Fruit fly (Drosophila melanogaster) whole organism, wandering third instar larva: ENCODE data around the gene CG31752.

Experiments
- CrebA ChIP-seq: fragments of 200-800 bp; sonication (Bioruptor generic); optimal IDR thresholded peaks from 2 replicates; lab custom pipeline; 2016; ENCODE audit warnings: missing biosample characterization, mild to moderate bottlenecking, missing genetic modification characterization, borderline replicate concordance
- Dfd ChIP-seq: fragments of >200 bp; optimal IDR thresholded peaks from 2 replicates; lab custom pipeline; 2017; ENCODE audit warnings: missing biosample characterization, missing genetic modification characterization
- GATAd ChIP-seq: sonication (Bioruptor generic); optimal IDR thresholded peaks from 2 replicates; lab custom pipeline; 2016; ENCODE audit warnings: missing biosample characterization, missing genetic modification characterization
- HLH106 ChIP-seq: fragments of 200-800 bp; optimal IDR thresholded peaks from 3 replicates; lab custom pipeline; 2019; ENCODE audit warnings: missing biosample characterization, mild to moderate bottlenecking, missing genetic modification characterization, moderate library complexity
- Hnf4 ChIP-seq: fragments of 200-800 bp; sonication (Bioruptor generic); optimal IDR thresholded peaks from 2 replicates; lab custom pipeline; 2016; ENCODE audit warnings: missing biosample characterization, mild to moderate bottlenecking, missing genetic modification characterization
- Jra ChIP-seq: sonication (Bioruptor generic); optimal IDR thresholded peaks from 2 replicates; lab custom pipeline; 2016; ENCODE audit warnings: missing biosample characterization, missing genetic modification characterization
- Myc ChIP-seq: fragments of >200 bp; optimal IDR thresholded peaks from 2 replicates; lab custom pipeline; 2017
- fru ChIP-seq: fragments of 200-800 bp; sonication (Bioruptor generic); optimal IDR thresholded peaks from 3 replicates; lab custom pipeline; 2016; ENCODE audit warnings: missing biosample characterization, mild to moderate bottlenecking, missing genetic modification characterization
- psq ChIP-seq: fragments of 200-800 bp; sonication (Bioruptor generic); optimal IDR thresholded peaks from 3 replicates; lab custom pipeline; 2017; ENCODE audit warnings: missing biosample characterization, mild to moderate bottlenecking, missing genetic modification characterization, moderate library complexity
- usp ChIP-seq: fragments of >200 bp; optimal IDR thresholded peaks from 2 replicates; lab custom pipeline; 2017; ENCODE audit warnings: missing biosample characterization, missing genetic modification characterization
- woc ChIP-seq: sonication (Bioruptor generic); optimal IDR thresholded peaks from 2 replicates; lab custom pipeline; 2016; ENCODE audit warnings: missing biosample characterization, mild to moderate bottlenecking, missing genetic modification characterization

DNA sequence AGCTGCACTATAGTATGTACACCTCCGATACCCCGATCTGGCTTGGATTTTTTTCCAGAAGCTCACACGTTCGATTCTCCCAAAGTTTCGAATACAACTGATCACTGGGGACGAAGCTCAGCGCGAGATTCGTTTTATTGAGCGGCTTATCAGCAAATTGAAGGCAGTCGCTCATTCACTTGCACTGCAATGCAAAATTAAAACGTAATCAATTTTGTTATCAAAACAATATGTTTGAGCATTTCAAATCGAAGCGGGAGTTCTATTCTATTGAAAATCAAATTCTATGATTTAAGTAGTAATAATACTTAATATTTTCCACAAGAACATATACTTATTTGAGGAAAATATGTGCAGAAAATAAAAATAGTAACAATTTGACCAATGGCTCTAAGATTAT lies 3.4 kb upstream of the CG31752 start, which contains the start of gene CG33120:
- TF ChIP-seq HLH106 (no peak), GATAd (GFP tag; lab: Kevin White, UChicago) (no peak), Dfd (GFP tag; lab: Kevin White, UChicago) (no peak), Myc (lab: Kevin White, UChicago) (no peak), Jra (GFP tag; lab: Kevin White, UChicago) (no peak), CrebA (no peak), Hnf4 (no peak), usp (GFP tag; lab: Kevin White, UChicago) (no peak), psq (GFP tag; lab: Kevin White, UChicago) (no peak), woc (no peak), fru (GFP tag; lab: Kevin White, UChicago) (no peak)
